Fruit fly (Drosophila melanogaster) whole organism, pupa: ENCODE results near the gene CG11638.

ENCODE experiments used
- CG10348 ChIP-seq: fragments of 200-800 bp; sonication (Bioruptor generic); IDR thresholded peaks from 2 replicates; pipeline ENCODE4 v1.3.6; 2022; ENCODE audit warnings: missing biosample characterization, missing genetic modification characterization
- CG12605 ChIP-seq: fragments of 200-800 bp; sonication (Bioruptor generic); IDR thresholded peaks from 2 replicates; pipeline ENCODE4 v1.3.6; 2022; ENCODE audit warnings: missing biosample characterization, missing genetic modification characterization
- CG13204 ChIP-seq: fragments of 200-800 bp; sonication (Bioruptor generic); optimal IDR thresholded peaks from 2 replicates; lab custom pipeline; 2018; ENCODE audit warnings: missing biosample characterization, mild to moderate bottlenecking, missing genetic modification characterization, moderate library complexity
- CG14655 ChIP-seq: fragments of 200-800 bp; sonication (Bioruptor generic); optimal IDR thresholded peaks from 3 replicates; lab custom pipeline; 2017; ENCODE audit warnings: mild to moderate bottlenecking, missing biosample characterization, missing genetic modification reagents, missing genetic modification characterization
- CG15710 ChIP-seq: fragments of 200-800 bp; sonication (Bioruptor generic); optimal IDR thresholded peaks from 2 replicates; lab custom pipeline; 2018; ENCODE audit warnings: missing biosample characterization, mild to moderate bottlenecking, missing genetic modification characterization, moderate library complexity
- CG17806 ChIP-seq: fragments of 200-800 bp; sonication (Bioruptor generic); optimal IDR thresholded peaks from 2 replicates; lab custom pipeline; 2018; ENCODE audit warnings: missing biosample characterization, mild to moderate bottlenecking, missing genetic modification characterization, moderate library complexity
- CG32121 ChIP-seq: fragments of 200-800 bp; sonication (Bioruptor generic); IDR thresholded peaks from 2 replicates; pipeline ENCODE4 v1.3.6; 2022; ENCODE audit warnings: missing biosample characterization, missing genetic modification characterization
- CG34367 ChIP-seq: fragments of 200-800 bp; sonication (Bioruptor generic); optimal IDR thresholded peaks from 2 replicates; lab custom pipeline; 2018; ENCODE audit warnings: missing biosample characterization, mild to moderate bottlenecking, missing genetic modification characterization
- CG4496 ChIP-seq: fragments of 200-800 bp; sonication (Bioruptor generic); IDR thresholded peaks from 3 replicates; pipeline ENCODE4 v1.3.6; 2022; ENCODE audit warnings: missing biosample characterization, missing genetic modification characterization
- CG8159 ChIP-seq: fragments of 200-800 bp; sonication (Bioruptor generic); optimal IDR thresholded peaks from 3 replicates; lab custom pipeline; 2018; ENCODE audit warnings: missing biosample characterization, mild to moderate bottlenecking, missing genetic modification characterization, moderate library complexity
- CG8301 ChIP-seq: fragments of 200-800 bp; sonication (Bioruptor generic); optimal IDR thresholded peaks from 2 replicates; lab custom pipeline; 2018; ENCODE audit warnings: missing biosample characterization, mild to moderate bottlenecking, missing genetic modification characterization
- CG9948 ChIP-seq: fragments of 200-800 bp; sonication (Bioruptor generic); optimal IDR thresholded peaks from 2 replicates; lab custom pipeline; 2018; ENCODE audit warnings: missing biosample characterization, mild to moderate bottlenecking, missing genetic modification characterization, moderate library complexity
- D1 ChIP-seq: fragments of 200-800 bp; sonication (Bioruptor generic); optimal IDR thresholded peaks from 2 replicates; lab custom pipeline; 2018; ENCODE audit warnings: missing biosample characterization, mild to moderate bottlenecking, missing genetic modification characterization, moderate library complexity
- EcR ChIP-seq: fragments of 200-800 bp; sonication (Bioruptor generic); optimal IDR thresholded peaks from 3 replicates; lab custom pipeline; 2019; ENCODE audit warnings: missing biosample characterization, missing genetic modification characterization, mild to moderate bottlenecking, moderate library complexity, missing genetic modification reagents
- Ets98B ChIP-seq: fragments of 200-800 bp; sonication (Bioruptor generic); IDR thresholded peaks from 2 replicates; pipeline ENCODE4 v1.3.6; 2022; ENCODE audit warnings: missing biosample characterization, missing genetic modification characterization
- Pif1A ChIP-seq: fragments of 200-800 bp; sonication (Bioruptor generic); optimal IDR thresholded peaks from 3 replicates; lab custom pipeline; 2016; ENCODE audit warnings: missing biosample characterization, missing genetic modification characterization
- Pif1B ChIP-seq: fragments of 200-800 bp; sonication (Bioruptor generic); optimal IDR thresholded peaks from 3 replicates; lab custom pipeline; 2016; ENCODE audit warnings: missing biosample characterization, missing genetic modification characterization
- Snoo ChIP-seq: fragments of 200-800 bp; sonication (Bioruptor generic); optimal IDR thresholded peaks from 3 replicates; lab custom pipeline; 2017; ENCODE audit warnings: missing biosample characterization, mild to moderate bottlenecking, missing genetic modification characterization, inconsistent platforms
- fd96Ca ChIP-seq: fragments of 200-800 bp; sonication (Bioruptor generic); IDR thresholded peaks from 3 replicates; pipeline ENCODE4 v1.3.6; 2022; ENCODE audit warnings: missing biosample characterization, missing genetic modification characterization
- gl ChIP-seq: fragments of 200-800 bp; sonication (Bioruptor generic); optimal IDR thresholded peaks from 2 replicates; lab custom pipeline; 2018; ENCODE audit warnings: missing biosample characterization, mild to moderate bottlenecking, missing genetic modification characterization
- rn ChIP-seq: fragments of 200-800 bp; sonication (Bioruptor generic); IDR thresholded peaks from 2 replicates; pipeline ENCODE4 v1.3.6; 2022; ENCODE audit warnings: missing biosample characterization, missing genetic modification characterization

The CG11638 gene

dm6 chrX:1047695-1048094 is 21.2 kb upstream of the CG11638 start:
- TF ChIP-seq CG17806 (tag; lab: Kevin White, UChicago) (no peak), D1 (tag; lab: Kevin White, UChicago) (no peak), CG9948 (tag; lab: Kevin White, UChicago) (no peak), Snoo (no peak), CG8301 (tag; lab: Kevin White, UChicago) (no peak), CG15710 (tag; lab: Kevin White, UChicago) (no peak), CG12605 (GFP tag; lab: Robert Waterston, UW) (no peak), Ets98B (GFP tag; lab: Robert Waterston, UW) (no peak), fd96Ca (GFP tag; lab: Robert Waterston, UW) (no peak)
- TF ChIP-seq, all 21 proteins: peak for 0

dm6 chrX:1045924-1046323 is 19.4 kb upstream of the CG11638 start, which contains the start of gene CG42259:
CG42259 (plus strand) TSS chrX:1046224.
- TF ChIP-seq CG8301 (tag; lab: Kevin White, UChicago) (no peak), Pif1A (no peak), gl (tag; lab: Kevin White, UChicago) (no peak), Ets98B (GFP tag; lab: Robert Waterston, UW) (no peak), D1 (tag; lab: Kevin White, UChicago) (no peak), fd96Ca (GFP tag; lab: Robert Waterston, UW) (no peak), Snoo (no peak), EcR (no peak), rn (GFP tag; lab: Robert Waterston, UW) (no peak), CG13204 (GFP tag; lab: Kevin White, UChicago) (no peak), CG15710 (tag; lab: Kevin White, UChicago) (no peak), CG4496 (GFP tag; lab: Robert Waterston, UW) (no peak), Pif1B (GFP tag; lab: Kevin White, UChicago) (no peak), CG14655 (no peak), CG12605 (GFP tag; lab: Robert Waterston, UW) (no peak)

dm6 chrX:1041407-1042038 is 15.0 kb upstream of the CG11638 start:
- no peak for TF ChIP-seq D1 (tag; lab: Kevin White, UChicago)
- TF ChIP-seq gl (tag; lab: Kevin White, UChicago), result no peak
- no peak for TF ChIP-seq CG10348 (GFP tag; lab: Robert Waterston, UW)
- no peak for TF ChIP-seq CG12605 (GFP tag; lab: Robert Waterston, UW)
- peak; percentile 17 for TF ChIP-seq CG17806 (tag; lab: Kevin White, UChicago)
- TF ChIP-seq CG13204 (GFP tag; lab: Kevin White, UChicago), result no peak
- TF ChIP-seq Pif1B (GFP tag; lab: Kevin White, UChicago), result peak; percentile 3
- peak; percentile 10 for TF ChIP-seq CG15710 (tag; lab: Kevin White, UChicago)
- peak; percentile 29 for TF ChIP-seq Snoo
- peak; percentile 30 for TF ChIP-seq CG8159 (tag; lab: Kevin White, UChicago)
- peak; percentile 74; the same call in 2 of the 3 replicates for TF ChIP-seq CG4496 (GFP tag; lab: Robert Waterston, UW)
- no peak for TF ChIP-seq rn (GFP tag; lab: Robert Waterston, UW)
- peak; percentile 41 for TF ChIP-seq CG32121
- peak; percentile 21 for TF ChIP-seq CG34367
- TF ChIP-seq CG9948 (tag; lab: Kevin White, UChicago), result peak; percentile 13
- TF ChIP-seq CG14655, result no peak
- peak; percentile 22 for TF ChIP-seq Pif1A
- TF ChIP-seq fd96Ca (GFP tag; lab: Robert Waterston, UW), result no peak
- peak; percentile 44 for TF ChIP-seq CG8301 (tag; lab: Kevin White, UChicago)
- 0 out of 2 replicates have a peak, but pooled peaks have one; percentile 19 for TF ChIP-seq Ets98B (GFP tag; lab: Robert Waterston, UW)
- TF ChIP-seq EcR, result no peak

- TF ChIP-seq CG4496 (GFP tag; lab: Robert Waterston, UW) (peak; percentile 46; the same call in 2 of the 3 replicates), gl (tag; lab: Kevin White, UChicago) (no peak), Ets98B (GFP tag; lab: Robert Waterston, UW) (0 out of 2 replicates have a peak, but pooled peaks have one; percentile 11)
Measured at dm6 chrX:1033066-1033465, 6.6 kb upstream of the CG11638 start.

- TF ChIP-seq Snoo (no peak), Pif1A (no peak), Ets98B (GFP tag; lab: Robert Waterston, UW) (no peak), CG13204 (GFP tag; lab: Kevin White, UChicago) (no peak), rn (GFP tag; lab: Robert Waterston, UW) (no peak), CG17806 (tag; lab: Kevin White, UChicago) (no peak), CG15710 (tag; lab: Kevin White, UChicago) (no peak)
Measured at dm6 chrX:1031196-1031595, 4.7 kb upstream of the CG11638 start, which contains the start of gene CG14630. CG14630 (plus strand) TSS chrX:1031496.

dm6 chrX:1030478-1030877 is 4.0 kb upstream of the CG11638 start, which contains the start of the genes Cdc45 and Rpp21:
Cdc45 (minus strand) TSS chrX:1030556.
Rpp21 (plus strand) TSS chrX:1030758.
- TF ChIP-seq fd96Ca (GFP tag; lab: Robert Waterston, UW), result no peak
- peak; percentile 6 for TF ChIP-seq CG8159 (tag; lab: Kevin White, UChicago)
